Fruit fly (Drosophila melanogaster) whole organism, prepupa: Measurements from ENCODE around the gene St2.

Experiments
- Blimp-1 ChIP-seq: fragments of 200-800 bp; sonication (Bioruptor generic); optimal IDR thresholded peaks from 3 replicates; lab custom pipeline; 2017; ENCODE audit warnings: missing biosample characterization, missing genetic modification characterization, mild to moderate bottlenecking, moderate library complexity, missing genetic modification reagents
- CG11294 ChIP-seq: fragments of 200-800 bp; sonication (Bioruptor generic); IDR thresholded peaks from 2 replicates; pipeline ENCODE4 v1.3.6; 2022; ENCODE audit warnings: missing biosample characterization, missing genetic modification characterization
- CG11762 ChIP-seq: fragments of 200-800 bp; sonication (Bioruptor generic); optimal IDR thresholded peaks from 3 replicates; lab custom pipeline; 2016; ENCODE audit warnings: missing biosample characterization, missing genetic modification characterization; ENCODE audit not compliant: insufficient read depth
- CG11902 ChIP-seq: fragments of 200-800 bp; sonication (Bioruptor generic); optimal IDR thresholded peaks from 3 replicates; lab custom pipeline; 2016; ENCODE audit warnings: missing biosample characterization, missing genetic modification characterization
- CG15336 ChIP-seq: fragments of 200-800 bp; sonication (Bioruptor generic); IDR thresholded peaks from 2 replicates; pipeline ENCODE4 v1.3.6; 2022; ENCODE audit warnings: missing biosample characterization, missing genetic modification characterization
- CG1621 ChIP-seq: fragments of 200-800 bp; sonication (Bioruptor generic); optimal IDR thresholded peaks from 3 replicates; lab custom pipeline; 2018; ENCODE audit warnings: missing biosample characterization, mild to moderate bottlenecking, missing genetic modification characterization
- CG16779 ChIP-seq: fragments of 200-800 bp; sonication (Bioruptor generic); optimal IDR thresholded peaks from 3 replicates; lab custom pipeline; 2017; ENCODE audit warnings: missing biosample characterization, mild to moderate bottlenecking, missing genetic modification characterization
- CG3032 ChIP-seq: fragments of 200-800 bp; optimal IDR thresholded peaks from 2 replicates; lab custom pipeline; 2019; ENCODE audit warnings: missing biosample characterization, mild to moderate bottlenecking, missing genetic modification characterization, moderate library complexity
- CG31627 ChIP-seq: fragments of 200-800 bp; sonication (Bioruptor generic); optimal IDR thresholded peaks from 3 replicates; lab custom pipeline; 2016; ENCODE audit warnings: missing biosample characterization, missing genetic modification characterization
- CG4318 ChIP-seq: fragments of 200-800 bp; sonication (Bioruptor generic); optimal IDR thresholded peaks from 3 replicates; lab custom pipeline; 2017; ENCODE audit warnings: missing biosample characterization, mild to moderate bottlenecking, missing genetic modification characterization
- CG6163 ChIP-seq: fragments of 200-800 bp; sonication (Bioruptor generic); IDR thresholded peaks from 3 replicates; pipeline ENCODE4 v1.3.6; 2022; ENCODE audit warnings: missing biosample characterization, missing genetic modification characterization
- CG6276 ChIP-seq: fragments of 200-800 bp; sonication (Bioruptor generic); optimal IDR thresholded peaks from 2 replicates; lab custom pipeline; 2017; ENCODE audit warnings: missing biosample characterization, mild to moderate bottlenecking, missing genetic modification characterization
- CG6808 ChIP-seq: fragments of 200-800 bp; sonication (Bioruptor generic); optimal IDR thresholded peaks from 3 replicates; lab custom pipeline; 2017; ENCODE audit warnings: missing biosample characterization, missing genetic modification characterization, mild to moderate bottlenecking, moderate library complexity, missing genetic modification reagents
- CG7368 ChIP-seq: fragments of 200-800 bp; sonication (Bioruptor generic); optimal IDR thresholded peaks from 3 replicates; lab custom pipeline; 2016; ENCODE audit warnings: missing biosample characterization, missing genetic modification characterization
- CG8319 ChIP-seq: fragments of 200-800 bp; sonication (Bioruptor generic); optimal IDR thresholded peaks from 3 replicates; lab custom pipeline; 2016; ENCODE audit warnings: missing biosample characterization, missing genetic modification characterization
- CG9139 ChIP-seq: fragments of 200-800 bp; sonication (Bioruptor generic); optimal IDR thresholded peaks from 3 replicates; lab custom pipeline; 2017; ENCODE audit warnings: missing biosample characterization, mild to moderate bottlenecking, missing genetic modification characterization
- Eip75B ChIP-seq: fragments of 200-800 bp; sonication (Bioruptor generic); optimal IDR thresholded peaks from 3 replicates; lab custom pipeline; 2016; ENCODE audit warnings: missing biosample characterization, missing genetic modification characterization
- Eip78C ChIP-seq: fragments of 200-800 bp; sonication (Bioruptor generic); peaks from one replicate; lab custom pipeline; 2016; ENCODE audit warnings: missing biosample characterization, missing genetic modification characterization
- Eip93F ChIP-seq: fragments of 200-800 bp; sonication (Bioruptor generic); optimal IDR thresholded peaks from 2 replicates; lab custom pipeline; 2016; ENCODE audit warnings: missing biosample characterization, mild to moderate bottlenecking, missing genetic modification characterization
- Ets21C ChIP-seq: fragments of 200-800 bp; sonication (Bioruptor generic); optimal IDR thresholded peaks from 3 replicates; lab custom pipeline; 2016; ENCODE audit warnings: missing biosample characterization, missing genetic modification characterization
- Gug ChIP-seq: fragments of 200-800 bp; sonication (Bioruptor generic); IDR thresholded peaks from 2 replicates; pipeline ENCODE4 v1.3.6; 2022; ENCODE audit warnings: missing biosample characterization, missing genetic modification characterization
- Hr38 ChIP-seq: sonication (Bioruptor generic); optimal IDR thresholded peaks from 2 replicates; lab custom pipeline; 2016; ENCODE audit warnings: missing biosample characterization, missing genetic modification characterization
- Hr39 ChIP-seq: fragments of 200-800 bp; sonication (Bioruptor generic); optimal IDR thresholded peaks from 2 replicates; lab custom pipeline; 2016; ENCODE audit warnings: missing biosample characterization, missing genetic modification characterization
- Hr4 ChIP-seq: fragments of 200-800 bp; sonication (Bioruptor generic); optimal IDR thresholded peaks from 3 replicates; lab custom pipeline; 2016; ENCODE audit warnings: missing biosample characterization, missing genetic modification characterization
- Lpt ChIP-seq: fragments of 200-800 bp; sonication (Bioruptor generic); optimal IDR thresholded peaks from 3 replicates; lab custom pipeline; 2016; ENCODE audit warnings: missing biosample characterization, missing genetic modification characterization
- Smox ChIP-seq: fragments of 200-800 bp; sonication (Bioruptor generic); optimal IDR thresholded peaks from 3 replicates; lab custom pipeline; 2016; ENCODE audit warnings: missing biosample characterization, missing genetic modification characterization
- Sox102F ChIP-seq: fragments of 200-800 bp; sonication (Bioruptor generic); optimal IDR thresholded peaks from 2 replicates; lab custom pipeline; 2016; ENCODE audit warnings: missing biosample characterization, mild to moderate bottlenecking, missing genetic modification characterization
- Sox14 ChIP-seq: fragments of 200-800 bp; sonication (Bioruptor generic); optimal IDR thresholded peaks from 3 replicates; lab custom pipeline; 2016; ENCODE audit warnings: missing biosample characterization, missing genetic modification characterization
- Sox15 ChIP-seq: fragments of 200-800 bp; sonication (Bioruptor generic); optimal IDR thresholded peaks from 3 replicates; lab custom pipeline; 2016; ENCODE audit warnings: missing biosample characterization, missing genetic modification characterization
- achi ChIP-seq: fragments of 200-800 bp; sonication (Bioruptor generic); optimal IDR thresholded peaks from 3 replicates; lab custom pipeline; 2016; ENCODE audit warnings: missing biosample characterization, missing genetic modification characterization
- dac ChIP-seq: fragments of 200-800 bp; sonication (Bioruptor generic); optimal IDR thresholded peaks from 2 replicates; lab custom pipeline; 2017; ENCODE audit warnings: missing biosample characterization, mild to moderate bottlenecking, missing genetic modification characterization
- dsx ChIP-seq: fragments of 200-800 bp; optimal IDR thresholded peaks from 3 replicates; lab custom pipeline; 2019; ENCODE audit warnings: missing biosample characterization, mild to moderate bottlenecking, missing genetic modification characterization, moderate library complexity; ENCODE audit not compliant: poor library complexity, severe bottlenecking
- fd59A ChIP-seq: fragments of 200-800 bp; sonication (Bioruptor generic); optimal IDR thresholded peaks from 2 replicates; lab custom pipeline; 2017; ENCODE audit warnings: missing biosample characterization, mild to moderate bottlenecking, missing genetic modification characterization, missing genetic modification reagents
- fd85E ChIP-seq: fragments of 200-800 bp; sonication (Bioruptor generic); optimal IDR thresholded peaks from 3 replicates; lab custom pipeline; 2016; ENCODE audit warnings: missing biosample characterization, missing genetic modification characterization
- fkh ChIP-seq: fragments of 200-800 bp; sonication (Bioruptor generic); optimal IDR thresholded peaks from 3 replicates; lab custom pipeline; 2017; ENCODE audit warnings: missing biosample characterization, mild to moderate bottlenecking, missing genetic modification characterization, moderate library complexity
- lz ChIP-seq: fragments of 200-800 bp; sonication (Bioruptor generic); optimal IDR thresholded peaks from 3 replicates; lab custom pipeline; 2016; ENCODE audit warnings: missing biosample characterization, missing genetic modification characterization
- net ChIP-seq: fragments of 200-800 bp; sonication (Bioruptor generic); optimal IDR thresholded peaks from 3 replicates; lab custom pipeline; 2016; ENCODE audit warnings: missing biosample characterization, missing genetic modification characterization
- pdm3 ChIP-seq: fragments of 200-800 bp; sonication (Bioruptor generic); optimal IDR thresholded peaks from 3 replicates; lab custom pipeline; 2016; ENCODE audit warnings: missing biosample characterization, missing genetic modification characterization
- salr ChIP-seq, 2 experiments: fragments of 200-800 bp; sonication (Bioruptor generic); optimal IDR thresholded peaks; 3 replicates each; lab custom pipeline; 2016 to 2018; ENCODE audit warnings: missing biosample characterization in 2 of 2, missing genetic modification characterization in 2 of 2, mild to moderate bottlenecking in 1 of 2
- ss ChIP-seq, 2 experiments: fragments of 200-800 bp; sonication (Bioruptor generic); optimal IDR thresholded peaks; 2 replicates in 1 of 2; 3 replicates in 1 of 2; lab custom pipeline; 2017 to 2018; ENCODE audit warnings: mild to moderate bottlenecking in 2 of 2, missing biosample characterization in 2 of 2, missing genetic modification characterization in 2 of 2, moderate library complexity in 1 of 2
- svp ChIP-seq: fragments of 200-800 bp; sonication (Bioruptor generic); peaks from one replicate; lab custom pipeline; 2016; ENCODE audit warnings: missing biosample characterization, missing genetic modification characterization
- vri ChIP-seq: fragments of 200-800 bp; sonication (Bioruptor generic); optimal IDR thresholded peaks from 3 replicates; lab custom pipeline; 2016; ENCODE audit warnings: missing biosample characterization, mild to moderate bottlenecking, missing genetic modification characterization

St2 gene

DNA sequence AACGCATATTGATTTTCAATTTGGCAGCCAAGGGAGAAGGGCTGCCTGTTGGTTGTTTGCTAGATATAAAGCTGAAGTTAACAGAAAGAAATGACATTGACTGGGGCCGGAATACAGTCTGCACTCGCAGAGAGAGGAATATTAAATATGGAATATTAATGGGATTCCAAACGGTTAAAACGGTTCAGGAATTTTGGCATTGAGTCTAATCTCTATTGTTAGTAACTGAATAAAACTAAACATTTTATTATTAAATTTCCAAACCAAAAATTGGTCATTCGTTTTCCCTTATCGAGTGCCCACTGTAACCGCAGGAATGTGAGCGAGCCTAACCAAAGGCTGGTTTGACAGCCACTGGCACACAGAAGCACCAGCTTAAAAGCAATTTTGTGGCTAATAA is 38.6 kb upstream of the St2 start (continued):
- TF ChIP-seq CG9139, result no peak
- TF ChIP-seq Hr4 (GFP tag; lab: Kevin White, UChicago), result peak; percentile 22

DNA sequence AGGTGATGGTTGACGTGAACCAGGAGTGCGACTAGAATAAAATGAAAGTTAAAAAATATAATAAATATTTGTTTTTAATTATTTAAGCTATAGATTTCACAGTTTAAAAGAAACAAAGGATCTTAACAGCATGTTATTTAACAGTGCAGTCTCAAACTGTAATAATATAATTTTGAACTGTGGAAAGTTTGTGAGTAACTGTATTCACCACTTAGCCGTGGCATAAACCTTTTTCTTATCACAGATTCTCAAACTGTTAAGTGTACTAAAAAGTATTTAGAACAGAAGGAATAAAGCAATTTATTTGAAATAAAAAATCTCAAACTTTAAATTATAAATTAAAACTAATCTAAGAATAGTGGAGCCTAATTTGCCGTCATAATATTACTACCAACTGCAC is 37.4 kb upstream of the St2 start:
- peak; percentile 61 for TF ChIP-seq Sox14 (GFP tag; lab: Kevin White, UChicago)
- no peak for TF ChIP-seq vri
- TF ChIP-seq salr (GFP tag; optimal IDR thresholded peaks at IDR 0.05; lab: Kevin White, UChicago), result no peak

- TF ChIP-seq achi (no peak), Blimp-1 (GFP tag; lab: Kevin White, UChicago) (peak; percentile 86)
These were observed 36.1 kb upstream of the St2 start for dm6 chr3R:9215551-9215950.

DNA sequence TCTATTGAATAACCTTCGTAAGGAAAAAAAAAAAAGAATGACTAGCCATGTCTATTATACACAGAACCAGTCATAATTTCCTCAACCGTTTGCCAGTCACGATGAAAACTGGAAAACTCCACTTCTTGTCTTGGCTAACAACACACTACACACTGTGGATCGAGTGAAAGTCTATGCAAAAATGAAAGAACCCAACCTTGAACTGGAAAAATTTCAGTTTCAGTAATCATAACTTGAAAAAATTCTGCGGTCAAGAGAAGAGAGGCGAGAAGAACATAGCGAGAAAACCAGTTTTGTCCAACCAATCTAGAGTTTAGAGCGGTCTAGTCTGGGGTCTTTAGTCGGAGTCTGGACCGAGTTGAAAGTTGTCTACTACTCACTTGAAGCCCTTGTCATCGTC is 34.0 kb upstream of the St2 start:
- no peak for TF ChIP-seq CG11762 (GFP tag; lab: Kevin White, UChicago)
- no peak for TF ChIP-seq pdm3
- no peak for TF ChIP-seq salr (GFP tag; optimal IDR thresholded peaks at IDR 0.05; lab: Kevin White, UChicago)
- TF ChIP-seq Hr38 (GFP tag; lab: Kevin White, UChicago), result no peak
- no peak for TF ChIP-seq CG11294
- TF ChIP-seq dac (GFP tag; lab: Kevin White, UChicago), result no peak
- TF ChIP-seq Eip75B, result no peak
- TF ChIP-seq fd59A (GFP tag; lab: Kevin White, UChicago), result no peak
- no peak for TF ChIP-seq Lpt
- TF ChIP-seq, all 60 proteins: peak for 0

dm6 chr3R:9220064-9220864 is 31.4 kb upstream of the St2 start:
- TF ChIP-seq dac (GFP tag; lab: Kevin White, UChicago) (peak; percentile 34), Gug (0 out of 2 replicates have a peak, but pooled peaks have one; percentile 26), CG31627 (GFP tag; lab: Kevin White, UChicago) (peak; percentile 82), Blimp-1 (GFP tag; lab: Kevin White, UChicago) (no peak), CG11294 (no peak; the same call in 1 of the 2 replicates), CG6276 (GFP tag; lab: Kevin White, UChicago) (peak; percentile 81), svp (GFP tag; lab: Kevin White, UChicago) (peak; percentile 88), fkh (GFP tag; lab: Kevin White, UChicago) (peak; percentile 64), Smox (peak; percentile 76), Sox102F (peak; percentile 67), net (peak; percentile 63), CG8319 (peak; percentile 44), CG15336 (GFP tag; lab: Robert Waterston, UW) (peak; percentile 86), CG6808 (GFP tag; lab: Kevin White, UChicago) (peak; percentile 60), CG4318 (no peak), ss (GFP tag; optimal IDR thresholded peaks at IDR 0.05; lab: Kevin White, UChicago) (peak; percentile 78 to 85), fd59A (GFP tag; lab: Kevin White, UChicago) (peak; percentile 42), Sox14 (GFP tag; lab: Kevin White, UChicago) (peak; percentile 68), Sox15 (GFP tag; lab: Kevin White, UChicago) (peak; percentile 56), Hr39 (GFP tag; lab: Kevin White, UChicago) (peak; percentile 82), CG16779 (peak; percentile 76), CG3032 (peak; percentile 44), CG7368 (GFP tag; lab: Kevin White, UChicago) (peak; percentile 19), Ets21C (peak; percentile 72), CG9139 (peak; percentile 75), Eip78C (peak; percentile 93), CG11902 (GFP tag; lab: Kevin White, UChicago) (peak; percentile 52), dsx (GFP tag; lab: Kevin White, UChicago) (peak; percentile 71), fd85E (GFP tag; lab: Kevin White, UChicago) (no peak), CG6163 (GFP tag; lab: Robert Waterston, UW) (peak; percentile 84), Eip93F (GFP tag; lab: Kevin White, UChicago) (peak; percentile 32), CG1621 (peak; percentile 60), lz (peak; percentile 78)
